Fruit fly (Drosophila melanogaster) whole organism, prepupa: ENCODE measurements around the gene CG3702.
A peak's percentile ranks its signal among the peaks of the same experiment; 100 is the strongest.

ENCODE experiments used
- Blimp-1 ChIP-seq: fragments of 200-800 bp; sonication (Bioruptor generic); optimal IDR thresholded peaks from 3 replicates; lab custom pipeline; 2017; ENCODE audit warnings: missing biosample characterization, missing genetic modification characterization, mild to moderate bottlenecking, moderate library complexity, missing genetic modification reagents
- CG10631 ChIP-seq: fragments of 200-800 bp; sonication (Bioruptor generic); optimal IDR thresholded peaks from 2 replicates; lab custom pipeline; 2016; ENCODE audit warnings: missing biosample characterization, missing genetic modification characterization
- CG10669 ChIP-seq: fragments of 200-800 bp; sonication (Bioruptor generic); optimal IDR thresholded peaks from 3 replicates; lab custom pipeline; 2018; ENCODE audit warnings: missing biosample characterization, mild to moderate bottlenecking, missing genetic modification characterization, moderate library complexity
- CG11294 ChIP-seq: fragments of 200-800 bp; sonication (Bioruptor generic); IDR thresholded peaks from 2 replicates; pipeline ENCODE4 v1.3.6; 2022; ENCODE audit warnings: missing biosample characterization, missing genetic modification characterization
- CG11762 ChIP-seq: fragments of 200-800 bp; sonication (Bioruptor generic); optimal IDR thresholded peaks from 3 replicates; lab custom pipeline; 2016; ENCODE audit warnings: missing biosample characterization, missing genetic modification characterization; ENCODE audit not compliant: insufficient read depth
- CG11902 ChIP-seq: fragments of 200-800 bp; sonication (Bioruptor generic); optimal IDR thresholded peaks from 3 replicates; lab custom pipeline; 2016; ENCODE audit warnings: missing biosample characterization, missing genetic modification characterization
- CG15336 ChIP-seq: fragments of 200-800 bp; sonication (Bioruptor generic); IDR thresholded peaks from 2 replicates; pipeline ENCODE4 v1.3.6; 2022; ENCODE audit warnings: missing biosample characterization, missing genetic modification characterization
- CG16779 ChIP-seq: fragments of 200-800 bp; sonication (Bioruptor generic); optimal IDR thresholded peaks from 3 replicates; lab custom pipeline; 2017; ENCODE audit warnings: missing biosample characterization, mild to moderate bottlenecking, missing genetic modification characterization
- CG3032 ChIP-seq: fragments of 200-800 bp; optimal IDR thresholded peaks from 2 replicates; lab custom pipeline; 2019; ENCODE audit warnings: missing biosample characterization, mild to moderate bottlenecking, missing genetic modification characterization, moderate library complexity
- CG31627 ChIP-seq: fragments of 200-800 bp; sonication (Bioruptor generic); optimal IDR thresholded peaks from 3 replicates; lab custom pipeline; 2016; ENCODE audit warnings: missing biosample characterization, missing genetic modification characterization
- CG32006 ChIP-seq: fragments of 200-800 bp; sonication (Bioruptor generic); optimal IDR thresholded peaks from 3 replicates; lab custom pipeline; 2017; ENCODE audit warnings: missing biosample characterization, mild to moderate bottlenecking, missing genetic modification characterization
- CG34406 ChIP-seq: fragments of 200-800 bp; sonication (Bioruptor generic); optimal IDR thresholded peaks from 3 replicates; lab custom pipeline; 2016; ENCODE audit warnings: missing biosample characterization, missing genetic modification characterization
- CG3919 ChIP-seq: fragments of 200-800 bp; sonication (Bioruptor generic); optimal IDR thresholded peaks from 3 replicates; lab custom pipeline; 2016; ENCODE audit warnings: missing biosample characterization, missing genetic modification characterization
- CG4318 ChIP-seq: fragments of 200-800 bp; sonication (Bioruptor generic); optimal IDR thresholded peaks from 3 replicates; lab custom pipeline; 2017; ENCODE audit warnings: missing biosample characterization, mild to moderate bottlenecking, missing genetic modification characterization
- CG6163 ChIP-seq: fragments of 200-800 bp; sonication (Bioruptor generic); IDR thresholded peaks from 3 replicates; pipeline ENCODE4 v1.3.6; 2022; ENCODE audit warnings: missing biosample characterization, missing genetic modification characterization
- CG6792 ChIP-seq: fragments of 200-800 bp; sonication (Bioruptor generic); optimal IDR thresholded peaks from 3 replicates; lab custom pipeline; 2016; ENCODE audit warnings: missing biosample characterization, missing genetic modification characterization
- CG6808 ChIP-seq: fragments of 200-800 bp; sonication (Bioruptor generic); optimal IDR thresholded peaks from 3 replicates; lab custom pipeline; 2017; ENCODE audit warnings: missing biosample characterization, missing genetic modification characterization, mild to moderate bottlenecking, moderate library complexity, missing genetic modification reagents
- CG6854 ChIP-seq: fragments of 200-800 bp; sonication (Bioruptor generic); optimal IDR thresholded peaks from 2 replicates; lab custom pipeline; 2017; ENCODE audit warnings: missing biosample characterization, mild to moderate bottlenecking, missing genetic modification characterization
- CG7368 ChIP-seq: fragments of 200-800 bp; sonication (Bioruptor generic); optimal IDR thresholded peaks from 3 replicates; lab custom pipeline; 2016; ENCODE audit warnings: missing biosample characterization, missing genetic modification characterization
- CG8319 ChIP-seq: fragments of 200-800 bp; sonication (Bioruptor generic); optimal IDR thresholded peaks from 3 replicates; lab custom pipeline; 2016; ENCODE audit warnings: missing biosample characterization, missing genetic modification characterization
- CG8632 ChIP-seq: fragments of 200-800 bp; sonication (Bioruptor generic); optimal IDR thresholded peaks from 3 replicates; lab custom pipeline; 2016; ENCODE audit warnings: missing biosample characterization, missing genetic modification characterization
- CG9139 ChIP-seq: fragments of 200-800 bp; sonication (Bioruptor generic); optimal IDR thresholded peaks from 3 replicates; lab custom pipeline; 2017; ENCODE audit warnings: missing biosample characterization, mild to moderate bottlenecking, missing genetic modification characterization
- Eip75B ChIP-seq: fragments of 200-800 bp; sonication (Bioruptor generic); optimal IDR thresholded peaks from 3 replicates; lab custom pipeline; 2016; ENCODE audit warnings: missing biosample characterization, missing genetic modification characterization
- Eip93F ChIP-seq: fragments of 200-800 bp; sonication (Bioruptor generic); optimal IDR thresholded peaks from 2 replicates; lab custom pipeline; 2016; ENCODE audit warnings: missing biosample characterization, mild to moderate bottlenecking, missing genetic modification characterization
- Ets96B ChIP-seq: fragments of 200-800 bp; optimal IDR thresholded peaks from 2 replicates; lab custom pipeline; 2019; ENCODE audit warnings: missing biosample characterization, mild to moderate bottlenecking, missing genetic modification characterization, moderate library complexity
- Gug ChIP-seq: fragments of 200-800 bp; sonication (Bioruptor generic); IDR thresholded peaks from 2 replicates; pipeline ENCODE4 v1.3.6; 2022; ENCODE audit warnings: missing biosample characterization, missing genetic modification characterization
- Hr38 ChIP-seq: sonication (Bioruptor generic); optimal IDR thresholded peaks from 2 replicates; lab custom pipeline; 2016; ENCODE audit warnings: missing biosample characterization, missing genetic modification characterization
- Hr39 ChIP-seq: fragments of 200-800 bp; sonication (Bioruptor generic); optimal IDR thresholded peaks from 2 replicates; lab custom pipeline; 2016; ENCODE audit warnings: missing biosample characterization, missing genetic modification characterization
- Hr4 ChIP-seq: fragments of 200-800 bp; sonication (Bioruptor generic); optimal IDR thresholded peaks from 3 replicates; lab custom pipeline; 2016; ENCODE audit warnings: missing biosample characterization, missing genetic modification characterization
- Lpt ChIP-seq: fragments of 200-800 bp; sonication (Bioruptor generic); optimal IDR thresholded peaks from 3 replicates; lab custom pipeline; 2016; ENCODE audit warnings: missing biosample characterization, missing genetic modification characterization
- OdsH ChIP-seq: fragments of 200-800 bp; sonication (Bioruptor generic); optimal IDR thresholded peaks from 3 replicates; lab custom pipeline; 2016; ENCODE audit warnings: missing biosample characterization, missing genetic modification characterization
- Smox ChIP-seq: fragments of 200-800 bp; sonication (Bioruptor generic); optimal IDR thresholded peaks from 3 replicates; lab custom pipeline; 2016; ENCODE audit warnings: missing biosample characterization, missing genetic modification characterization
- Sox102F ChIP-seq: fragments of 200-800 bp; sonication (Bioruptor generic); optimal IDR thresholded peaks from 2 replicates; lab custom pipeline; 2016; ENCODE audit warnings: missing biosample characterization, mild to moderate bottlenecking, missing genetic modification characterization
- Sox14 ChIP-seq: fragments of 200-800 bp; sonication (Bioruptor generic); optimal IDR thresholded peaks from 3 replicates; lab custom pipeline; 2016; ENCODE audit warnings: missing biosample characterization, missing genetic modification characterization
- Sox15 ChIP-seq: fragments of 200-800 bp; sonication (Bioruptor generic); optimal IDR thresholded peaks from 3 replicates; lab custom pipeline; 2016; ENCODE audit warnings: missing biosample characterization, missing genetic modification characterization
- achi ChIP-seq: fragments of 200-800 bp; sonication (Bioruptor generic); optimal IDR thresholded peaks from 3 replicates; lab custom pipeline; 2016; ENCODE audit warnings: missing biosample characterization, missing genetic modification characterization
- acj6 ChIP-seq: fragments of 200-800 bp; sonication (Bioruptor generic); optimal IDR thresholded peaks from 3 replicates; lab custom pipeline; 2016; ENCODE audit warnings: missing biosample characterization, missing genetic modification characterization
- cyc ChIP-seq: fragments of 200-800 bp; sonication (Bioruptor generic); optimal IDR thresholded peaks from 3 replicates; lab custom pipeline; 2016; ENCODE audit warnings: missing biosample characterization, missing genetic modification characterization
- dac ChIP-seq: fragments of 200-800 bp; sonication (Bioruptor generic); optimal IDR thresholded peaks from 2 replicates; lab custom pipeline; 2017; ENCODE audit warnings: missing biosample characterization, mild to moderate bottlenecking, missing genetic modification characterization
- dsx ChIP-seq: fragments of 200-800 bp; optimal IDR thresholded peaks from 3 replicates; lab custom pipeline; 2019; ENCODE audit warnings: missing biosample characterization, mild to moderate bottlenecking, missing genetic modification characterization, moderate library complexity; ENCODE audit not compliant: poor library complexity, severe bottlenecking
- eg ChIP-seq: fragments of 200-800 bp; sonication (Bioruptor generic); IDR thresholded peaks from 3 replicates; pipeline ENCODE4 v1.3.6; 2022; ENCODE audit warnings: missing biosample characterization, missing genetic modification characterization
- esn ChIP-seq: fragments of 200-800 bp; sonication (Bioruptor generic); optimal IDR thresholded peaks from 2 replicates; lab custom pipeline; 2016; ENCODE audit warnings: missing biosample characterization, mild to moderate bottlenecking, missing genetic modification characterization, moderate library complexity
- fd59A ChIP-seq: fragments of 200-800 bp; sonication (Bioruptor generic); optimal IDR thresholded peaks from 2 replicates; lab custom pipeline; 2017; ENCODE audit warnings: missing biosample characterization, mild to moderate bottlenecking, missing genetic modification characterization, missing genetic modification reagents
- fd85E ChIP-seq: fragments of 200-800 bp; sonication (Bioruptor generic); optimal IDR thresholded peaks from 3 replicates; lab custom pipeline; 2016; ENCODE audit warnings: missing biosample characterization, missing genetic modification characterization
- fkh ChIP-seq: fragments of 200-800 bp; sonication (Bioruptor generic); optimal IDR thresholded peaks from 3 replicates; lab custom pipeline; 2017; ENCODE audit warnings: missing biosample characterization, mild to moderate bottlenecking, missing genetic modification characterization, moderate library complexity
- net ChIP-seq: fragments of 200-800 bp; sonication (Bioruptor generic); optimal IDR thresholded peaks from 3 replicates; lab custom pipeline; 2016; ENCODE audit warnings: missing biosample characterization, missing genetic modification characterization
- pdm3 ChIP-seq: fragments of 200-800 bp; sonication (Bioruptor generic); optimal IDR thresholded peaks from 3 replicates; lab custom pipeline; 2016; ENCODE audit warnings: missing biosample characterization, missing genetic modification characterization
- salr ChIP-seq, 2 experiments: fragments of 200-800 bp; sonication (Bioruptor generic); optimal IDR thresholded peaks; 3 replicates each; lab custom pipeline; 2016 to 2018; ENCODE audit warnings: missing biosample characterization in 2 of 2, missing genetic modification characterization in 2 of 2, mild to moderate bottlenecking in 1 of 2
- ss ChIP-seq, 2 experiments: fragments of 200-800 bp; sonication (Bioruptor generic); optimal IDR thresholded peaks; 2 replicates in 1 of 2; 3 replicates in 1 of 2; lab custom pipeline; 2017 to 2018; ENCODE audit warnings: mild to moderate bottlenecking in 2 of 2, missing biosample characterization in 2 of 2, missing genetic modification characterization in 2 of 2, moderate library complexity in 1 of 2
- svp ChIP-seq: fragments of 200-800 bp; sonication (Bioruptor generic); peaks from one replicate; lab custom pipeline; 2016; ENCODE audit warnings: missing biosample characterization, missing genetic modification characterization
- topi ChIP-seq: fragments of 200-800 bp; sonication (Bioruptor generic); optimal IDR thresholded peaks from 3 replicates; lab custom pipeline; 2016; ENCODE audit warnings: missing biosample characterization, missing genetic modification characterization
- vri ChIP-seq: fragments of 200-800 bp; sonication (Bioruptor generic); optimal IDR thresholded peaks from 3 replicates; lab custom pipeline; 2016; ENCODE audit warnings: missing biosample characterization, mild to moderate bottlenecking, missing genetic modification characterization

Gene CG3702

dm6 chr2L:4211335-4211753 is 15.6 kb downstream of the CG3702 start:
- TF ChIP-seq CG10669 (GFP tag; lab: Kevin White, UChicago) (peak; percentile 72), CG6808 (peak; percentile 87), CG11294 (no peak), CG10631 (GFP tag; lab: Kevin White, UChicago) (peak; percentile 47), cyc (peak; percentile 54), fkh (GFP tag; lab: Kevin White, UChicago) (no peak), Smox (GFP tag; lab: Kevin White, UChicago) (peak; percentile 39), dac (GFP tag; lab: Kevin White, UChicago) (no peak), Eip75B (peak; percentile 77), CG3032 (tag; lab: Kevin White, UChicago) (peak; percentile 89), Blimp-1 (GFP tag; lab: Kevin White, UChicago) (peak; percentile 28), CG11762 (peak; percentile 75), fd85E (GFP tag; lab: Kevin White, UChicago) (no peak), CG6854 (GFP tag; lab: Kevin White, UChicago) (no peak), esn (GFP tag; lab: Kevin White, UChicago) (no peak), CG8319 (peak; percentile 46), CG4318 (GFP tag; lab: Kevin White, UChicago) (no peak), Sox14 (GFP tag; lab: Kevin White, UChicago) (no peak), Ets96B (tag; lab: Kevin White, UChicago) (peak; percentile 86), CG9139 (GFP tag; lab: Kevin White, UChicago) (peak; percentile 73), vri (GFP tag; lab: Kevin White, UChicago) (no peak), acj6 (GFP tag; lab: Kevin White, UChicago) (peak; percentile 72), Hr39 (no peak), CG7368 (peak; percentile 47), CG16779 (tag; lab: Kevin White, UChicago) (peak; percentile 42), Eip93F (GFP tag; lab: Kevin White, UChicago) (no peak), CG3919 (GFP tag; lab: Kevin White, UChicago) (peak; percentile 67), CG11902 (GFP tag; lab: Kevin White, UChicago) (peak; percentile 21), svp (GFP tag; lab: Kevin White, UChicago) (peak; percentile 83), fd59A (GFP tag; lab: Kevin White, UChicago) (peak; percentile 56), Hr38 (GFP tag; lab: Kevin White, UChicago) (no peak), ss (GFP tag; optimal IDR thresholded peaks at IDR 0.05; lab: Kevin White, UChicago) (peak; percentile 85 to 89), Gug (GFP tag; lab: Robert Waterston, UW) (no peak), Sox15 (GFP tag; lab: Kevin White, UChicago) (peak; percentile 15), CG6792 (GFP tag; lab: Kevin White, UChicago) (peak; percentile 62), CG6163 (GFP tag; lab: Robert Waterston, UW) (peak; percentile 76), net (peak; percentile 37), CG8632 (peak; percentile 68), achi (peak; percentile 59), eg (GFP tag; lab: Robert Waterston, UW) (0 out of 3 replicates have a peak, but pooled peaks have one; percentile 15), CG34406 (peak; percentile 62), CG15336 (GFP tag; lab: Robert Waterston, UW) (no peak), Hr4 (GFP tag; lab: Kevin White, UChicago) (no peak), CG32006 (GFP tag; lab: Kevin White, UChicago) (no peak), Sox102F (GFP tag; lab: Kevin White, UChicago) (peak; percentile 53), pdm3 (no peak), salr (GFP tag; optimal IDR thresholded peaks at IDR 0.05; lab: Kevin White, UChicago) (peak in 1 of 2 experiments; percentile 30), topi (GFP tag; lab: Kevin White, UChicago) (peak; percentile 64), OdsH (GFP tag; lab: Kevin White, UChicago) (no peak), dsx (GFP tag; lab: Kevin White, UChicago) (peak; percentile 66), Lpt (GFP tag; lab: Kevin White, UChicago) (no peak), CG31627 (peak; percentile 28)
